Worm (Caenorhabditis elegans) whole organism, L4 larva: ENCODE measurements around the gene spp-27.

Source experiments
- daf-16 ChIP-seq, 3 experiments: sonication (generic microtip); optimal IDR thresholded peaks; 2 replicates each; lab custom pipeline; 2016 to 2017; ENCODE audit warnings: missing genetic modification characterization in 3 of 3, missing genetic modification reagents in 3 of 3, mild to moderate bottlenecking in 2 of 3, missing compliant biosample characterization in 2 of 3, missing biosample characterization in 1 of 3, moderate library complexity in 1 of 3
- dmd-9 ChIP-seq: fragments of 200-800 bp; sonication (Bioruptor generic); IDR thresholded peaks from 2 replicates; pipeline ENCODE4 v1.3.6; 2022; ENCODE audit warnings: missing genetic modification reagents, missing genetic modification characterization, missing compliant biosample characterization
- fkh-10 ChIP-seq: fragments of 150-350 bp; optimal IDR thresholded peaks from 2 replicates; lab custom pipeline; 2014; ENCODE audit warnings: missing biosample characterization, missing genetic modification reagents, missing genetic modification characterization
- lsy-2 ChIP-seq, 2 experiments: fragments of 150-350 bp in 1 of 2; sonication (generic microtip) in 1 of 2; optimal IDR thresholded peaks; 2 replicates each; lab custom pipeline; 2014 to 2017; ENCODE audit warnings: missing biosample characterization in 2 of 2, missing genetic modification characterization in 2 of 2
- nhr-28 ChIP-seq: fragments of 150-350 bp; optimal IDR thresholded peaks from 2 replicates; lab custom pipeline; 2014; ENCODE audit warnings: missing biosample characterization, missing genetic modification characterization
- pha-4 ChIP-seq, 2 experiments: fragments of 150-350 bp in 1 of 2; fragments of 200-800 bp in 1 of 2; sonication (Bioruptor generic) in 1 of 2; IDR thresholded peaks in 1 of 2; optimal IDR thresholded peaks in 1 of 2; 2 replicates each; pipeline versions ENCODE4 v1.3.6 to Lab custom; 2014 to 2022; ENCODE audit warnings: missing genetic modification characterization in 2 of 2, missing genetic modification reagents in 2 of 2, missing biosample characterization in 1 of 2, missing compliant biosample characterization in 1 of 2
- pqm-1 ChIP-seq: sonication (generic microtip); optimal IDR thresholded peaks from 2 replicates; lab custom pipeline; 2017; ENCODE audit warnings: missing biosample characterization, missing genetic modification characterization
- unc-39 ChIP-seq: sonication (generic microtip); optimal IDR thresholded peaks from 2 replicates; lab custom pipeline; 2017; ENCODE audit warnings: missing biosample characterization, missing genetic modification characterization
- unc-62 ChIP-seq, 3 experiments: fragments of 150-350 bp in 1 of 3; sonication (generic microtip); optimal IDR thresholded peaks in 2 of 3; peaks in 1 of 3; 1 replicate in 1 of 3; 2 replicates in 2 of 3; lab custom pipeline; 2014 to 2017; ENCODE audit warnings: missing biosample characterization in 3 of 3, missing genetic modification characterization in 3 of 3, missing genetic modification reagents in 3 of 3, missing genotype in 1 of 3

ce11 chrV:6561592-6561991 lies 4.7 kb upstream of the spp-27 start, which contains the start of gene spp-19:
- no peak for TF ChIP-seq unc-39 (tag; lab: Kevin White, UChicago)
- TF ChIP-seq daf-16 (GFP tag; optimal IDR thresholded peaks at IDR 0.05; lab: Kevin White, UChicago) = no peak
- TF ChIP-seq daf-16 (tag; optimal IDR thresholded peaks at IDR 0.05; lab: Kevin White, UChicago) = no peak
- TF ChIP-seq pqm-1 (tag; lab: Kevin White, UChicago) = no peak
- TF ChIP-seq pha-4 (GFP tag; IDR thresholded peaks at IDR 0.05; lab: Robert Waterston, UW) = no peak
- no peak for TF ChIP-seq pha-4 (tag; optimal IDR thresholded peaks at IDR 0.05; lab: Kevin White, UChicago)
- no peak for TF ChIP-seq unc-62 (GFP tag; optimal IDR thresholded peaks at IDR 0.05 in 1 of 2; lab: Kevin White, UChicago)
- TF ChIP-seq unc-62 (tag; optimal IDR thresholded peaks at IDR 0.05; lab: Kevin White, UChicago) = no peak
- TF ChIP-seq dmd-9 (GFP tag; lab: Robert Waterston, UW) = no peak
- no peak for TF ChIP-seq fkh-10 (GFP tag; lab: Kevin White, UChicago)
- no peak for TF ChIP-seq nhr-28 (tag; lab: Kevin White, UChicago)
- TF ChIP-seq lsy-2 (tag; optimal IDR thresholded peaks at IDR 0.05; lab: Kevin White, UChicago) = no peak
